Worm (Caenorhabditis elegans): ENCODE data around the gene W08G11.5.

Gene W08G11.5

DNA sequence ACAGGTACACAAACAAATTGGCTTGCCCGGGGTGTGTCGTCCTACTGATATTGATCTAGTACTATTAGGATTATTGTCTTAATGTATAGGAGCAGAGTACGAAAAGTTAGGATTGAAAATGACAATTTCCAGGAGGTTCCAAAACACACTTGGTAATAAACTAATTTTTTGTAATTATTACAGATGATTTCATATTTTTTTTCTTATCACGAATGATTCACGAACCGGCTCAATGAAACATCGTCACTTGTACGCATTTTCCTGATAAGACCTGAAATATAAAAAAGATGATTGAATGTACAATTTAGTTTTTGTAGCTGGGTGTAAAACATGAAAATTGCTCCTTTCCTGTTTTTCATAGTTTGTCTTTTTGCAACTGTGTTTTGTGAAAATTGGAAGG lies 43.9 kb downstream of the W08G11.5 start, which contains the start of the genes C31A11.13 and oac-6:
C31A11.13 (minus strand) TSS at position 113 of the 400 bp plus-strand sequence.
oac-6 (plus strand) TSS at position 279 of the 400 bp plus-strand sequence.
- TF ChIP-seq lin-11 (tag; optimal IDR thresholded peaks at IDR 0.05), result no peak
- peak; percentile 63 for TF ChIP-seq elt-2 (tag; optimal IDR thresholded peaks at IDR 0.05)
- no peak for TF ChIP-seq npax-4 (tag; optimal IDR thresholded peaks at IDR 0.05)
- no peak for TF ChIP-seq ceh-31 (tag; optimal IDR thresholded peaks at IDR 0.05)

DNA sequence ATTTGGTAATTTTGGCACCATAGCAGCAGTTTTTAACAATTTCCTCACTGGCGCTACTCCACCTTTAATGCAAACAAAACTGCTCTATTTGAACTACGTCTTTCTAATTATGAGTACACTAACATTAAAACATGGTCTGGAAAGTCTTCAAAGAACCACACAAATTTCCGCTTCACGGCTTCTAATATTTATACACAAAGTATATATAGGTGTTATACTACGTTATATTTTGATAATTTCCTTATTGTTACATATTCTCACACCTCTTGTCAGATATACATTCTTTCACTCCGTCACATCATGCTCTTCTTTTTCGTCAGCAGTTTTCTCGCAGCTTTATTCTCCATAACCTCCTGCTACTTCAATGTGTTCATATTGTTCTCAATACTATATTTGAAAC lies 46.0 kb downstream of the W08G11.5 start, which contains the start of gene srbc-82:
srbc-82 (plus strand) TSS at position 301 of the 400 bp plus-strand sequence.
- TF ChIP-seq C08G9.2 (tag; optimal IDR thresholded peaks at IDR 0.05), result no peak
- TF ChIP-seq dve-1 (tag; optimal IDR thresholded peaks at IDR 0.05), result no peak
- TF ChIP-seq sox-2 (GFP tag; IDR thresholded peaks at IDR 0.05), result no peak
- TF ChIP-seq lin-11 (tag; optimal IDR thresholded peaks at IDR 0.05), result no peak
- no peak for TF ChIP-seq ceh-34 (tag; optimal IDR thresholded peaks at IDR 0.05)
- no peak for TF ChIP-seq ceh-9 (tag; optimal IDR thresholded peaks at IDR 0.05)
- no peak for TF ChIP-seq unc-86 (tag; optimal IDR thresholded peaks at IDR 0.05)
- no peak for TF ChIP-seq ceh-6 (GFP tag; optimal IDR thresholded peaks at IDR 0.05)
- no peak for TF ChIP-seq hlh-6 (tag; optimal IDR thresholded peaks at IDR 0.05)

DNA sequence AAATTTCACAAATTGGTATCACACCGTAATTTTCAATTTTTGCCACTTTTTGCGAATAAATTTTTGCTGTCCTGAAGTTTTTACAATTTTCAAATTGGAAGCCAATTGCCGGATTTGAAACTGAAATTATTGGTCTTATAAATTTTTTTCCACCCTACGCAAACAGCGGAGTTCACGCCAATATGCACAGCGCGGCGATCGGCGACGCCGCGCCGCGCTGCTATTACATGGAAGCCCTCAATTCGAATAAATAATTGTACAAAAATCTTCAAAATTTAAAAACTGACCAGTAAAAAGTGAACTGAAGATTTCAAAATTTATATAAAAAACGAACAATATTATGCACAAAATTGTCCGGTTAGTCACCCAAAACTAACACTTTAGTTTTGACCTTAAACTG lies 46.5 kb downstream of the W08G11.5 start:
- TF ChIP-seq K02D7.2 (tag; optimal IDR thresholded peaks at IDR 0.05), result no peak
- no peak for TF ChIP-seq unc-42 (tag; optimal IDR thresholded peaks at IDR 0.05)
- no peak for TF ChIP-seq tbx-7 (tag; optimal IDR thresholded peaks at IDR 0.05)
- no peak for TF ChIP-seq ceh-24 (tag; optimal IDR thresholded peaks at IDR 0.05)
- no peak for TF ChIP-seq pax-1 (tag; optimal IDR thresholded peaks at IDR 0.05)
- no peak for TF ChIP-seq hlh-30 (tag; optimal IDR thresholded peaks at IDR 0.05; ENCODE audit: insufficient read depth)
- TF ChIP-seq fkh-10 (GFP tag; optimal IDR thresholded peaks at IDR 0.05), result no peak
- no peak for TF ChIP-seq T23F11.4 (GFP tag; optimal IDR thresholded peaks at IDR 0.05)
- no peak for TF ChIP-seq ceh-19 (GFP tag; optimal IDR thresholded peaks at IDR 0.05)
- no peak for TF ChIP-seq K09A11.1 (tag; optimal IDR thresholded peaks at IDR 0.05; ENCODE audit: insufficient read depth)

DNA sequence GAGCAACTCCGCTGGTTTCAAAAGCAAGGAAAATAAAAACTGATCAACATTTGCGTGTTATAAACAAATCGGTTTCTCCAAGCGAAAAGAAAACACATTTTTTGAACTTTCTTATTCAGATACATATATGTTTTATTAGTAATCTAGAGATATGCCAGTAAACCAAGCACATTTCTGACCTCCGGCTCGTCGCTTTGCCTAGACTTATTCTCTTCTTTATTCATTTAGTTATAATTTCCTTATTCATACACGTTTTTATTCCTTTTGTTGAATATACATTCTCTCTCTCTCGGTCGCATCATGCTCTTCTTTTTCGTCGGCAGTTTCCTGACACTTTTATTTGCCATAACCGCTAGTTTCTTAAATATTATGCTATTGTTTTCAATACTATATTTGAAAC lies 47.6 kb downstream of the W08G11.5 start, which contains the start of gene srbc-84:
srbc-84 (plus strand) TSS at position 301 of the 400 bp plus-strand sequence.
- TF ChIP-seq mec-3 (tag; optimal IDR thresholded peaks at IDR 0.05; ENCODE audit: borderline replicate concordance) (no peak), ceh-31 (tag; optimal IDR thresholded peaks at IDR 0.05) (no peak), unc-3 (GFP tag; conservative IDR thresholded peaks at IDR 0.05) (no peak), unc-3 (tag; optimal IDR thresholded peaks at IDR 0.05) (no peak), pros-1 (tag; optimal IDR thresholded peaks at IDR 0.05) (no peak), ceh-24 (tag; optimal IDR thresholded peaks at IDR 0.05) (no peak)

DNA sequence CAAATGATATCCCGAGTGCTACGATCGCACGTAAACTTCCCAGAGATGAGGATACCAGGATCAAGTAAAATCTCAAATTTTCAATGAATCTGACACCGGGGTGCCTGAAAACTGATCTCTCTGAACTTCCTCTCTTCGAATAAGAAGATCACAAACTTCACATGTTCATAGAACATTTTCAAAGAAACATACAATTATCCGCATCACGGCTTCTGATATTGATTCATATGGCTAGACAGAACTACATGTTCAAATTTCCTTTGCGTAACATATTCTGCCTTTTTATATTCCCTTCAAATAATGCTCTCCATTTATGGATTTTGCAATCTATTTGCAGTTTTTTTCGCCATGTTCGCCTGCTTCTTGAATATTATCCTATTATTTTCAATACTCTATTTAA lies 49.2 kb downstream of the W08G11.5 start, which contains the start of gene srbc-83:
srbc-83 (plus strand) TSS at position 301 of the 400 bp plus-strand sequence.
- TF ChIP-seq pros-1 (tag; optimal IDR thresholded peaks at IDR 0.05), result no peak
- TF ChIP-seq nhr-232 (tag; optimal IDR thresholded peaks at IDR 0.05), result no peak
- TF ChIP-seq hlh-13 (GFP tag; optimal IDR thresholded peaks at IDR 0.05), result no peak
- no peak for TF ChIP-seq ama-1 (optimal IDR thresholded peaks at IDR 0.05)
- no peak for TF ChIP-seq tbx-7 (tag; optimal IDR thresholded peaks at IDR 0.05)
- no peak for TF ChIP-seq mec-3 (tag; optimal IDR thresholded peaks at IDR 0.05; ENCODE audit: borderline replicate concordance)
- no peak for TF ChIP-seq C08G9.2 (tag; optimal IDR thresholded peaks at IDR 0.05)
- no peak for TF ChIP-seq unc-55 (GFP tag; optimal IDR thresholded peaks at IDR 0.05)
- TF ChIP-seq unc-42 (tag; optimal IDR thresholded peaks at IDR 0.05), result no peak
- no peak for TF ChIP-seq hlh-15 (tag; optimal IDR thresholded peaks at IDR 0.05)
- no peak for TF ChIP-seq lim-6 (tag; optimal IDR thresholded peaks at IDR 0.05)
- no peak for TF ChIP-seq nhr-11 (tag; optimal IDR thresholded peaks at IDR 0.05)
- no peak for TF ChIP-seq syd-9 (tag; optimal IDR thresholded peaks at IDR 0.05)
- TF ChIP-seq T23F11.4 (GFP tag; optimal IDR thresholded peaks at IDR 0.05), result no peak
- no peak for TF ChIP-seq Y22D7AL.16 (tag; optimal IDR thresholded peaks at IDR 0.05)
